Worm (Caenorhabditis elegans): Measurements from ENCODE around the gene his-2.

- TF ChIP-seq zip-4 (GFP tag; optimal IDR thresholded peaks at IDR 0.05) (no peak), ztf-4 (tag; optimal IDR thresholded peaks at IDR 0.05) (no peak), nhr-11 (tag; optimal IDR thresholded peaks at IDR 0.05) (no peak), skn-1 (tag; optimal IDR thresholded peaks at IDR 0.05) (no peak), elt-3 (tag; optimal IDR thresholded peaks at IDR 0.05) (no peak), nhr-12 (tag; optimal IDR thresholded peaks at IDR 0.05) (no peak), fkh-10 (GFP tag; optimal IDR thresholded peaks at IDR 0.05) (no peak), nhr-20 (tag; optimal IDR thresholded peaks at IDR 0.05) (no peak), snpc-4 (tag; optimal IDR thresholded peaks at IDR 0.05) (no peak), nhr-76 (tag; optimal IDR thresholded peaks at IDR 0.05) (no peak), lin-39 (tag; optimal IDR thresholded peaks at IDR 0.05) (no peak)
Measured at ce11 chrV:16042743-16043014, 596 bp upstream of the his-2 start.
